Fruit fly (Drosophila melanogaster) Kc167 (cell line): Measurements from ENCODE around the gene CG34112.
A peak's percentile ranks its signal among the peaks of the same experiment; 100 is the strongest.

Experiments used
- Myc ChIP-seq: fragments of >200 bp; optimal IDR thresholded peaks from 2 replicates; lab custom pipeline; 2017; ENCODE audit warnings: missing external identifiers
- Sin3A ChIP-seq: fragments of >200 bp; optimal IDR thresholded peaks from 2 replicates; lab custom pipeline; 2018; ENCODE audit warnings: missing external identifiers
- h ChIP-seq: fragments of >200 bp; optimal IDR thresholded peaks from 3 replicates; lab custom pipeline; 2018; ENCODE audit warnings: missing external identifiers
- insv ChIP-seq: fragments of >200 bp; optimal IDR thresholded peaks from 3 replicates; lab custom pipeline; 2018; ENCODE audit warnings: missing external identifiers
- psq ChIP-seq: fragments of >200 bp; optimal IDR thresholded peaks from 2 replicates; lab custom pipeline; 2017; ENCODE audit warnings: missing external identifiers
- ttk ChIP-seq: sonication (Bioruptor generic); optimal IDR thresholded peaks from 2 replicates; lab custom pipeline; 2017; ENCODE audit warnings: missing external identifiers

CG34112 gene

DNA sequence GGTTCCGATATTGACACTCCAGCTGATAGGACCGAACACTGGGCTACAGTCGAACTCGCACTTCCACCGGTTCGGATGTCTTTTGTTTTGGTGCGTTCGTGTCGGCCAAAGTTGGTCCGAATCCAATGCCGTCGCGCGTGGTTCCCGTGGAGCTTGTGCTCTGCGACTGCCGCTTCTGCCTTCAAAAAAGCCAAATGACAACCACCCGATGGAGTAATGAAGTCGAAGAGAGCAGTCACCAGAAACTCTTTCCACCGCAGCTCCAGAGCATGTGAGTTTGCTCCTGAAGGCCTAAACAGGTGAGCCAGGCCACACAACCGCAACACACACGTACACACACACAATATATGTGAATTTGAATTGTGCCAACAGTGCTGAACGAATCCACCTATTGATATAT is at the start of gene CG34112:
Gene CG34112, minus strand, starts transcription at position 143 of the 400 bp plus-strand sequence.
- TF ChIP-seq insv (lab: Kevin White, UChicago) (no peak), h (lab: Kevin White, UChicago) (no peak), Myc (lab: Kevin White, UChicago) (no peak), psq (no peak), ttk (no peak), Sin3A (lab: Kevin White, UChicago) (no peak)

dm6 chr3R:4437817-4438216 is 43.8 kb upstream of the CG34112 start:
- TF ChIP-seq Myc (lab: Kevin White, UChicago) (no peak), Sin3A (lab: Kevin White, UChicago) (no peak), h (lab: Kevin White, UChicago) (no peak), ttk (peak; percentile 93), psq (no peak), insv (lab: Kevin White, UChicago) (no peak)

dm6 chr3R:4437113-4437512 is 43.1 kb upstream of the CG34112 start, which contains the start of the genes Lipt2 and CG14650:
Gene Lipt2, minus strand, starts transcription at chr3R:4437329.
Gene CG14650, plus strand, starts transcription at chr3R:4437387.
- TF ChIP-seq Myc (lab: Kevin White, UChicago) (no peak), psq (no peak), h (lab: Kevin White, UChicago) (no peak), ttk (no peak), insv (lab: Kevin White, UChicago) (no peak), Sin3A (lab: Kevin White, UChicago) (no peak)

DNA sequence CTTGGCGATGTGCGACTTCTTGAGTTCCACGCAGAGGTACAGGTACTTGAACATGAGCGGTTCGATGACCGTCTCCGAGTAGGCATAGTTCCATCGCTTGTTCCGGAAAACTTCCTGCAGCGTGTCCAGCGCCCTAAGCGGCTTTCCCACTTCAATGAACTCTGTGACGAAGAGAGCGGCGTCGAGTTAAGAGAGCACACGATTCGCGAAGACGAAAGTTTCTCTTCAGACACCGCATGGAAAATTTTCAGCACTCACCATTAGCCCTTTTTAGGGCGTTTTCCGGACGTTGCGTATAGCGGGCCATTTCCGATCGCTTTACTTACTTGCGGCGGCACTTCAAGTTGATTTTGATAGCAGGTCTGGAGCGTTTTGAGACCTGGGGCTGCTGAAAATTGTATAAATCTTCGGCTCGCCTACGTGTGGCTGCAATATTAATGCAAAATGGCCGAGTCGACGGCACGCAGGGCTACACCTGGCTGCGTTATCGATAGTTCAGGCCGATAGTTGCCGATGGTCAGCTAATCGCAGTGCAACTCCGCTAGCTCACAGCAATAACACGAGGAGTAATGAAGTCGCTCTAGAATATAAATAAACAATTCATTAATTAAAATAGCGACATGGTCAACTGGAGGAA is 39.5 kb upstream of the CG34112 start, which contains the start of the genes eIF3a and CG1074:
Gene eIF3a, minus strand, starts transcription at position 455 of the 637 bp plus-strand sequence.
Gene CG1074, plus strand, starts transcription at position 525 of the 637 bp plus-strand sequence.
- no peak for TF ChIP-seq insv (lab: Kevin White, UChicago)
- no peak for TF ChIP-seq Sin3A (lab: Kevin White, UChicago)
- no peak for TF ChIP-seq ttk
- no peak for TF ChIP-seq psq
- no peak for TF ChIP-seq Myc (lab: Kevin White, UChicago)
- no peak for TF ChIP-seq h (lab: Kevin White, UChicago)

DNA sequence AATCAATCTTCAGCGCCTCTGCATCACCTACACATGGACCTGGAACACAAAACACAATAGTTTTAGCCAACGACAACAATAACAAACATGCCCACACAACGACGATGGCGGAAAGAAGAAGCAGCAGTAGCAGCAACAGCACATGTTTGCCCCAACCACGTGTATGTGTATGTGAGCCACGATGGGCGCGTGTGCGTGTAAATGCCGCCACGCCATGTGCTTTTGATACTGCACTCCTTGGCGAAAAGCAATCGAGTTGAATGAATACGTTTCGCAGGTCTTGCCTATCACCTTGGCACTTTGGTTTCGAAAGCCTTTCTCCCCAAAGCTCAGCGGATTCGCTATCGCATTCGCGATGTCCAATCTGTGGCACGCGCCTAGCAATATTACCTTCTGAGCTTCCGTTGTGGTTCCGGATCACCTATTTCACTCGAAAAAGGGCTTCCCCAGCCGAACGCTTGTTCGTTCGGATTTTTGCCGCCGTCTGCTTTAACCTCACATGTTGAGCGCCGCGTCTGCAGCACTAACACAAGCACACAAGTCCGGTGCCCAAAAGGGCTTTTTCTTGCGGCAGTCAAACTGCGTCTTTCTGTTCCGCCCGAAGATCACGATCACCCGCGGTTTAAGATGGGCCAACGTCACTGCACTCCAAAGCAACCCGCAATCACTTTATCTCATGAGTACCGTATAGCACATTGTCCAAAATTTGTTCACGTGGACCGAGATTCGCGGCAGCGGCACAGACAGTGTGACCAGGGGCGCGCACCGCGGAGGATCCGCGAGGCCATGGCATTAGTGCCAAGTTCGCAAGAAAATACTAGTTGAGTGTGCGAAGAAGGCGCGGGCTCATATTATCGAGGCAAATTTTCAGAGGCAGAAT is 34.8 kb upstream of the CG34112 start, which contains the start of gene srl:
Gene srl, minus strand, starts transcription at position 751 of the 880 bp plus-strand sequence.
- TF ChIP-seq Sin3A (lab: Kevin White, UChicago) (no peak), h (lab: Kevin White, UChicago) (no peak), ttk (no peak), Myc (lab: Kevin White, UChicago) (no peak), psq (no peak), insv (lab: Kevin White, UChicago) (no peak)

- no peak for TF ChIP-seq ttk
- no peak for TF ChIP-seq Sin3A (lab: Kevin White, UChicago)
- no peak for TF ChIP-seq insv (lab: Kevin White, UChicago)
- TF ChIP-seq h (lab: Kevin White, UChicago), result no peak
- no peak for TF ChIP-seq psq
- no peak for TF ChIP-seq Myc (lab: Kevin White, UChicago)
Observed at dm6 chr3R:4426730-4427129, 32.7 kb upstream of the CG34112 start, which contains the start of gene CG31525. Gene CG31525, plus strand, starts transcription at chr3R:4427030.

dm6 chr3R:4419482-4419881 is 25.4 kb upstream of the CG34112 start, which contains the start of gene CG32944:
Gene CG32944, minus strand, starts transcription at chr3R:4419578.
- TF ChIP-seq insv (lab: Kevin White, UChicago) (no peak), ttk (no peak), h (lab: Kevin White, UChicago) (no peak), Myc (lab: Kevin White, UChicago) (no peak), Sin3A (lab: Kevin White, UChicago) (no peak), psq (no peak)

DNA sequence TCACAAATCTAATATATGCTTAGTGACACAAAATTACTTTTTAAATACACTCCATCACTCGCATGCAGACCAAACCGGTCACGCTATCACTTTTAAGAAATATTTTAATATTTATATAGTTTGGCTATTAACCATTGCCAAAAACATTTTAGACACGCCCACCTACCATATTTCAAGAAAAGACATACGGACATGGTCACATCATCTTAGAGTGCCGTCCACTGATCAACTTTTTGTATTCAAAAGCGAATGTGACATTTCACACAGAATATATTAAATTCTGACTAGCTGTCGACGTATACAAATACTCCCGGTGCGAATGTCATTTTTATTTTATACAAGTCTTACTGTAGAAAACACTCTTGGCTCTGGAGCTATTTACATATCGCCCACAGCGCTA is 22.1 kb upstream of the CG34112 start, which contains the start of gene CG31528:
Gene CG31528, plus strand, starts transcription at position 301 of the 400 bp plus-strand sequence.
- TF ChIP-seq h (lab: Kevin White, UChicago) (no peak), Sin3A (lab: Kevin White, UChicago) (no peak)

DNA sequence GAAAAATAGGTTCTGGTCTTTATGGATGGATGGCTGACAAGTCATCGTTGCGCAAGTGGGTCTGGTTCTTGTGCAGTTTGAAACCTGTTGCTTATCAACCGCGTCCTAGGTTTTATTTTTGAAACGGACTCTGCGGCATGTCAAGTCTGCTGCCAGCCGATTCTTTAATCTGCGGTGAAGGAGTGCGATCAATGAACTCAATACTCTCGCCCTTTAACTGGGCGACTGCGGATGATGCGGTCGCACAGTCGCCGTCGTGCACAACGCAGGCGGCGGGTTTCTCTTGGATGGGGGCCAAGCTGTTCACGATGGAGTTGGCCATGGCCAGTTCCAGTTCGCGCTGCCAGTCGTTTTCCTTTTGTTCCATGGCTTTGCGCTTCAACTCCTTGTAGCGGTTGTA is 13.3 kb upstream of the CG34112 start:
- TF ChIP-seq psq, result no peak
- no peak for TF ChIP-seq Myc (lab: Kevin White, UChicago)
- no peak for TF ChIP-seq ttk
- TF ChIP-seq insv (lab: Kevin White, UChicago), result no peak
- TF ChIP-seq h (lab: Kevin White, UChicago), result no peak
- no peak for TF ChIP-seq Sin3A (lab: Kevin White, UChicago)

DNA sequence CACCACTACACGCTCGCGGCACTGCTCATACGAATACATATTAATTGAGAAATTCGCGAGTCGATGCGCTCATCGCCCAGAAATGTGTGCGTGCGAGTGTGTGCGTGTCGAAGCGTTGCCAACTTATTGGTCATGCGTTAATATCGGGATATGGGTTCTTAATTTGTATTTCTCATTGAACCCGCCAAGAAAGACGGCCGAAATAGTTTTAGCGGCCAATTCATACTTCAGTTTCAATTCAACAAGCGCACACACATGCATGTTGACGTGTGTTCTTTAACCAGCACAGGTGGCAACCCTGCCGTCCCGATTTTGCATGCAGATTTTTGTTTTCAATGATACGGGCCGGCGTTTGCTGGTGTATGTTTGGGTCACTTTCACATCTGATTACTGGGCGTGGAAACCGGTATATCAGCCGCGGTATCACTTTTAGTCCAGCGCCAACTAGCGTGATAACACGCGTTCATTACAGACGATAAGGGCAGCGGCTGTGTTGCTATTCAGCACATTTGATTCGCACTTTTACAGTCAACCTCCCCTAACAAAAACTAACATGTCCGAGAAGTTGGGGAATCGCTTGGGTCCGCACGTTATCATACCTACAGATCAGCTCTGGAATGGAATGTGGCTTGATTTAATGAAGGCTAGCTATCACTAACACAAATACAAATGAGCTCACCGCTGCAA is 9.8 kb upstream of the CG34112 start:
- TF ChIP-seq psq, result no peak
- no peak for TF ChIP-seq h (lab: Kevin White, UChicago)
- TF ChIP-seq insv (lab: Kevin White, UChicago), result no peak
- no peak for TF ChIP-seq ttk
- no peak for TF ChIP-seq Myc (lab: Kevin White, UChicago)
- TF ChIP-seq Sin3A (lab: Kevin White, UChicago), result no peak
